Fruit fly (Drosophila melanogaster) whole organism, prepupa: ENCODE measurements around the gene Nse1.

ENCODE experiments used
- CG10631 ChIP-seq: fragments of 200-800 bp; sonication (Bioruptor generic); optimal IDR thresholded peaks from 2 replicates; lab custom pipeline; 2016; ENCODE audit warnings: missing biosample characterization, missing genetic modification characterization
- CG10669 ChIP-seq: fragments of 200-800 bp; sonication (Bioruptor generic); optimal IDR thresholded peaks from 3 replicates; lab custom pipeline; 2018; ENCODE audit warnings: missing biosample characterization, mild to moderate bottlenecking, missing genetic modification characterization, moderate library complexity
- CG11762 ChIP-seq: fragments of 200-800 bp; sonication (Bioruptor generic); optimal IDR thresholded peaks from 3 replicates; lab custom pipeline; 2016; ENCODE audit warnings: missing biosample characterization, missing genetic modification characterization; ENCODE audit not compliant: insufficient read depth
- CG11902 ChIP-seq: fragments of 200-800 bp; sonication (Bioruptor generic); optimal IDR thresholded peaks from 3 replicates; lab custom pipeline; 2016; ENCODE audit warnings: missing biosample characterization, missing genetic modification characterization
- CG15336 ChIP-seq: fragments of 200-800 bp; sonication (Bioruptor generic); IDR thresholded peaks from 2 replicates; pipeline ENCODE4 v1.3.6; 2022; ENCODE audit warnings: missing biosample characterization, missing genetic modification characterization
- CG1621 ChIP-seq: fragments of 200-800 bp; sonication (Bioruptor generic); optimal IDR thresholded peaks from 3 replicates; lab custom pipeline; 2018; ENCODE audit warnings: missing biosample characterization, mild to moderate bottlenecking, missing genetic modification characterization
- CG16779 ChIP-seq: fragments of 200-800 bp; sonication (Bioruptor generic); optimal IDR thresholded peaks from 3 replicates; lab custom pipeline; 2017; ENCODE audit warnings: missing biosample characterization, mild to moderate bottlenecking, missing genetic modification characterization
- CG3032 ChIP-seq: fragments of 200-800 bp; optimal IDR thresholded peaks from 2 replicates; lab custom pipeline; 2019; ENCODE audit warnings: missing biosample characterization, mild to moderate bottlenecking, missing genetic modification characterization, moderate library complexity
- CG31627 ChIP-seq: fragments of 200-800 bp; sonication (Bioruptor generic); optimal IDR thresholded peaks from 3 replicates; lab custom pipeline; 2016; ENCODE audit warnings: missing biosample characterization, missing genetic modification characterization
- CG32006 ChIP-seq: fragments of 200-800 bp; sonication (Bioruptor generic); optimal IDR thresholded peaks from 3 replicates; lab custom pipeline; 2017; ENCODE audit warnings: missing biosample characterization, mild to moderate bottlenecking, missing genetic modification characterization
- CG3919 ChIP-seq: fragments of 200-800 bp; sonication (Bioruptor generic); optimal IDR thresholded peaks from 3 replicates; lab custom pipeline; 2016; ENCODE audit warnings: missing biosample characterization, missing genetic modification characterization
- CG6163 ChIP-seq: fragments of 200-800 bp; sonication (Bioruptor generic); IDR thresholded peaks from 3 replicates; pipeline ENCODE4 v1.3.6; 2022; ENCODE audit warnings: missing biosample characterization, missing genetic modification characterization
- CG6808 ChIP-seq: fragments of 200-800 bp; sonication (Bioruptor generic); optimal IDR thresholded peaks from 3 replicates; lab custom pipeline; 2017; ENCODE audit warnings: missing biosample characterization, missing genetic modification characterization, mild to moderate bottlenecking, moderate library complexity, missing genetic modification reagents
- CG7368 ChIP-seq: fragments of 200-800 bp; sonication (Bioruptor generic); optimal IDR thresholded peaks from 3 replicates; lab custom pipeline; 2016; ENCODE audit warnings: missing biosample characterization, missing genetic modification characterization
- CG8119 ChIP-seq: fragments of 200-800 bp; sonication (Bioruptor generic); IDR thresholded peaks from 3 replicates; pipeline ENCODE4 v1.3.6; 2022; ENCODE audit warnings: missing biosample characterization, missing genetic modification characterization
- CG8632 ChIP-seq: fragments of 200-800 bp; sonication (Bioruptor generic); optimal IDR thresholded peaks from 3 replicates; lab custom pipeline; 2016; ENCODE audit warnings: missing biosample characterization, missing genetic modification characterization
- Eip75B ChIP-seq: fragments of 200-800 bp; sonication (Bioruptor generic); optimal IDR thresholded peaks from 3 replicates; lab custom pipeline; 2016; ENCODE audit warnings: missing biosample characterization, missing genetic modification characterization
- Eip78C ChIP-seq: fragments of 200-800 bp; sonication (Bioruptor generic); peaks from one replicate; lab custom pipeline; 2016; ENCODE audit warnings: missing biosample characterization, missing genetic modification characterization
- Eip93F ChIP-seq: fragments of 200-800 bp; sonication (Bioruptor generic); optimal IDR thresholded peaks from 2 replicates; lab custom pipeline; 2016; ENCODE audit warnings: missing biosample characterization, mild to moderate bottlenecking, missing genetic modification characterization
- Ets96B ChIP-seq: fragments of 200-800 bp; optimal IDR thresholded peaks from 2 replicates; lab custom pipeline; 2019; ENCODE audit warnings: missing biosample characterization, mild to moderate bottlenecking, missing genetic modification characterization, moderate library complexity
- Hr38 ChIP-seq: sonication (Bioruptor generic); optimal IDR thresholded peaks from 2 replicates; lab custom pipeline; 2016; ENCODE audit warnings: missing biosample characterization, missing genetic modification characterization
- Hr39 ChIP-seq: fragments of 200-800 bp; sonication (Bioruptor generic); optimal IDR thresholded peaks from 2 replicates; lab custom pipeline; 2016; ENCODE audit warnings: missing biosample characterization, missing genetic modification characterization
- Hr4 ChIP-seq: fragments of 200-800 bp; sonication (Bioruptor generic); optimal IDR thresholded peaks from 3 replicates; lab custom pipeline; 2016; ENCODE audit warnings: missing biosample characterization, missing genetic modification characterization
- Lpt ChIP-seq: fragments of 200-800 bp; sonication (Bioruptor generic); optimal IDR thresholded peaks from 3 replicates; lab custom pipeline; 2016; ENCODE audit warnings: missing biosample characterization, missing genetic modification characterization
- OdsH ChIP-seq: fragments of 200-800 bp; sonication (Bioruptor generic); optimal IDR thresholded peaks from 3 replicates; lab custom pipeline; 2016; ENCODE audit warnings: missing biosample characterization, missing genetic modification characterization
- Smox ChIP-seq: fragments of 200-800 bp; sonication (Bioruptor generic); optimal IDR thresholded peaks from 3 replicates; lab custom pipeline; 2016; ENCODE audit warnings: missing biosample characterization, missing genetic modification characterization
- Sox14 ChIP-seq: fragments of 200-800 bp; sonication (Bioruptor generic); optimal IDR thresholded peaks from 3 replicates; lab custom pipeline; 2016; ENCODE audit warnings: missing biosample characterization, missing genetic modification characterization
- Sox15 ChIP-seq: fragments of 200-800 bp; sonication (Bioruptor generic); optimal IDR thresholded peaks from 3 replicates; lab custom pipeline; 2016; ENCODE audit warnings: missing biosample characterization, missing genetic modification characterization
- achi ChIP-seq: fragments of 200-800 bp; sonication (Bioruptor generic); optimal IDR thresholded peaks from 3 replicates; lab custom pipeline; 2016; ENCODE audit warnings: missing biosample characterization, missing genetic modification characterization
- acj6 ChIP-seq: fragments of 200-800 bp; sonication (Bioruptor generic); optimal IDR thresholded peaks from 3 replicates; lab custom pipeline; 2016; ENCODE audit warnings: missing biosample characterization, missing genetic modification characterization
- dac ChIP-seq: fragments of 200-800 bp; sonication (Bioruptor generic); optimal IDR thresholded peaks from 2 replicates; lab custom pipeline; 2017; ENCODE audit warnings: missing biosample characterization, mild to moderate bottlenecking, missing genetic modification characterization
- eg ChIP-seq: fragments of 200-800 bp; sonication (Bioruptor generic); IDR thresholded peaks from 3 replicates; pipeline ENCODE4 v1.3.6; 2022; ENCODE audit warnings: missing biosample characterization, missing genetic modification characterization
- esn ChIP-seq: fragments of 200-800 bp; sonication (Bioruptor generic); optimal IDR thresholded peaks from 2 replicates; lab custom pipeline; 2016; ENCODE audit warnings: missing biosample characterization, mild to moderate bottlenecking, missing genetic modification characterization, moderate library complexity
- fd59A ChIP-seq: fragments of 200-800 bp; sonication (Bioruptor generic); optimal IDR thresholded peaks from 2 replicates; lab custom pipeline; 2017; ENCODE audit warnings: missing biosample characterization, mild to moderate bottlenecking, missing genetic modification characterization, missing genetic modification reagents
- fkh ChIP-seq: fragments of 200-800 bp; sonication (Bioruptor generic); optimal IDR thresholded peaks from 3 replicates; lab custom pipeline; 2017; ENCODE audit warnings: missing biosample characterization, mild to moderate bottlenecking, missing genetic modification characterization, moderate library complexity
- net ChIP-seq: fragments of 200-800 bp; sonication (Bioruptor generic); optimal IDR thresholded peaks from 3 replicates; lab custom pipeline; 2016; ENCODE audit warnings: missing biosample characterization, missing genetic modification characterization
- pdm3 ChIP-seq: fragments of 200-800 bp; sonication (Bioruptor generic); optimal IDR thresholded peaks from 3 replicates; lab custom pipeline; 2016; ENCODE audit warnings: missing biosample characterization, missing genetic modification characterization
- salr ChIP-seq, 2 experiments: fragments of 200-800 bp; sonication (Bioruptor generic); optimal IDR thresholded peaks; 3 replicates each; lab custom pipeline; 2016 to 2018; ENCODE audit warnings: missing biosample characterization in 2 of 2, missing genetic modification characterization in 2 of 2, mild to moderate bottlenecking in 1 of 2
- spab ChIP-seq: fragments of 200-800 bp; sonication (Bioruptor generic); optimal IDR thresholded peaks from 2 replicates; lab custom pipeline; 2017; ENCODE audit warnings: missing biosample characterization, mild to moderate bottlenecking, missing genetic modification characterization, missing genetic modification reagents
- ss ChIP-seq, 2 experiments: fragments of 200-800 bp; sonication (Bioruptor generic); optimal IDR thresholded peaks; 2 replicates in 1 of 2; 3 replicates in 1 of 2; lab custom pipeline; 2017 to 2018; ENCODE audit warnings: mild to moderate bottlenecking in 2 of 2, missing biosample characterization in 2 of 2, missing genetic modification characterization in 2 of 2, moderate library complexity in 1 of 2
- svp ChIP-seq: fragments of 200-800 bp; sonication (Bioruptor generic); peaks from one replicate; lab custom pipeline; 2016; ENCODE audit warnings: missing biosample characterization, missing genetic modification characterization
- vri ChIP-seq: fragments of 200-800 bp; sonication (Bioruptor generic); optimal IDR thresholded peaks from 3 replicates; lab custom pipeline; 2016; ENCODE audit warnings: missing biosample characterization, mild to moderate bottlenecking, missing genetic modification characterization

Gene Nse1

DNA sequence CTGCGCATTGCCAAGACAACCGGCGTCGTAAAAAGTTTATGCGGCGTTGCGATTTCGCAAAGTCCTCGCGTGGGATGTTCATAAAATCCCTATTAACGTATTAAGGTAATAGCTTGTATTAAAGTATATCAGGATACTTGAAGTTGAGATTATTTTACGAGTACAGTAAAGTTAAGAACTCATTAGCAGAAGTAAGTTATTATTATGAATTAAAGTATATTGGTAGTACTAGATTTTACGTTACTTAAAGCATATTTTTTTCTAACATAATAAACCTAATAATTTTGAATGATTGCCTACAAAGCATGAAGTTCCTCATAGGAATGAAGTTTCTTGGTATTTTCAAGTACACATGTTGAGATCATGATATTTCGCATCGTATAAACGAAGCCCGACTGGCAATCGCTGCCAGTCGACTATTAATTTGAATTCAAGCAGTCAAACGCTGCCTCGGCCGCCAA lies 16.4 kb upstream of the Nse1 start (continued):
- TF ChIP-seq Lpt (peak; percentile 64), Ets96B (tag; lab: Kevin White, UChicago) (peak; percentile 69), CG11902 (no peak), Hr38 (GFP tag; lab: Kevin White, UChicago) (no peak), CG1621 (no peak), dac (GFP tag; lab: Kevin White, UChicago) (peak; percentile 56), CG6808 (GFP tag; lab: Kevin White, UChicago) (peak; percentile 81), vri (GFP tag; lab: Kevin White, UChicago) (peak; percentile 20)

DNA sequence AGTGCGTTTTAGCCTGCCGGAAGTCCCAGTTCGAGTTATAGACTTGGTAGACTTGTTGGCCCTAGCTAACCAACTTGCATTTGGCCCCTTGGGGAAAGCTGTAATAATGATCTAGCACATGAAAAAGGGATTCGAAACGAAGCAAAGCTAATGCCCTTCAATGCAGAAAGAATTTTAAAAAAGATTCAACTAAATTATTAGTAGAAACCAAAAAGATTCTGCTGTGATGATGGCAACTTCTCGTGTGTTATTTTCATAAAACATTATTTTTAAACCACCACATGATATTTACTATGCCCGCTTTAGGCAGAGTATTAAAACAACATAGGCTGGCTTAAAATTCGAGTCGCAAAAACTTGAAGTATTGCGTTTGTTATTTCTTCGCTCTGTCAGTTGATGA lies 14.6 kb upstream of the Nse1 start:
- TF ChIP-seq CG6163 (GFP tag; lab: Robert Waterston, UW), result peak; percentile 52; the same call in 2 of the 3 replicates
- no peak for TF ChIP-seq Eip93F (GFP tag; lab: Kevin White, UChicago)
- TF ChIP-seq Eip75B, result peak; percentile 9
- TF ChIP-seq fd59A (GFP tag; lab: Kevin White, UChicago), result no peak
- peak; percentile 27 for TF ChIP-seq pdm3 (GFP tag; lab: Kevin White, UChicago)
- TF ChIP-seq Hr4, result peak; percentile 45
- TF ChIP-seq achi, result no peak
- TF ChIP-seq OdsH (GFP tag; lab: Kevin White, UChicago), result peak; percentile 22
- TF ChIP-seq Sox15 (GFP tag; lab: Kevin White, UChicago), result no peak
- TF ChIP-seq salr (GFP tag; optimal IDR thresholded peaks at IDR 0.05; lab: Kevin White, UChicago), result no peak
- no peak for TF ChIP-seq CG31627 (GFP tag; lab: Kevin White, UChicago)
- TF ChIP-seq CG32006 (GFP tag; lab: Kevin White, UChicago), result peak; percentile 42
- TF ChIP-seq spab (GFP tag; lab: Kevin White, UChicago), result no peak
- TF ChIP-seq CG7368 (GFP tag; lab: Kevin White, UChicago), result no peak
- TF ChIP-seq CG10669, result peak; percentile 14
- TF ChIP-seq Hr39 (GFP tag; lab: Kevin White, UChicago), result peak; percentile 15
- peak; percentile 20 for TF ChIP-seq acj6 (GFP tag; lab: Kevin White, UChicago)
- peak; percentile 48; the same call in 1 of the 3 replicates for TF ChIP-seq CG8119 (GFP tag; lab: Robert Waterston, UW)
- TF ChIP-seq vri (GFP tag; lab: Kevin White, UChicago), result no peak
- TF ChIP-seq net (GFP tag; lab: Kevin White, UChicago), result no peak
- no peak for TF ChIP-seq CG11902
- TF ChIP-seq CG8632 (GFP tag; lab: Kevin White, UChicago), result no peak
- peak; percentile 1 for TF ChIP-seq Smox (GFP tag; lab: Kevin White, UChicago)
- no peak for TF ChIP-seq esn (GFP tag; lab: Kevin White, UChicago)
- TF ChIP-seq Eip78C (GFP tag; lab: Kevin White, UChicago), result peak; percentile 31
- no peak for TF ChIP-seq svp
- TF ChIP-seq eg (GFP tag; lab: Robert Waterston, UW), result no peak
- no peak for TF ChIP-seq CG6808 (GFP tag; lab: Kevin White, UChicago)
- TF ChIP-seq CG10631 (GFP tag; lab: Kevin White, UChicago), result peak; percentile 36
- TF ChIP-seq CG3032, result no peak
- TF ChIP-seq Lpt, result no peak
- no peak for TF ChIP-seq Hr38 (GFP tag; lab: Kevin White, UChicago)
- TF ChIP-seq CG11762 (GFP tag; lab: Kevin White, UChicago), result no peak
- peak; percentile 14 for TF ChIP-seq CG3919 (GFP tag; lab: Kevin White, UChicago)
- no peak for TF ChIP-seq ss (GFP tag; optimal IDR thresholded peaks at IDR 0.05; lab: Kevin White, UChicago)
- TF ChIP-seq Ets96B (tag; lab: Kevin White, UChicago), result peak; percentile 8
- TF ChIP-seq CG15336 (GFP tag; lab: Robert Waterston, UW), result peak; percentile 39; the same call in 1 of the 2 replicates

DNA sequence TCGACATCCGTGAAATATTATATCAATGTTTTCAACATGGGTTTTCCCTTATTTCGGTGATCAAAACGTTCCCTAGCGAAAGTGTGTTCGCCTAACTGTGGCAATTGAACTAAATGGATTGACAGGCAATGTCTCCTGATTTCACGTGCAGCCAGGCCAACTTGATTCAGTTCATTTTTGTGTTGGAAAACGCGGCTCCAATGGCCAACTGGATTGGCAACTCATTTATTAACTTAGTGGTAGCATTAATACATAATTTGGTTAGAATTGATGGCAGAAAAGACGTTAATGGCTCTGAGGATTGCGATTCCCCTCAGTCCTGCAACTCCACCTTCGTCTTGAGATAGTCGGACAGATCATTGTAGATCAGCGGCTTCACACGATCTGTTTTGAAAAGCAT lies 9.2 kb upstream of the Nse1 start, which contains the start of gene CG11327:
Gene CG11327, minus strand, starts transcription at position 101 of the 400 bp plus-strand sequence.
- TF ChIP-seq Eip75B, result no peak
- TF ChIP-seq fkh (GFP tag; lab: Kevin White, UChicago), result no peak
- TF ChIP-seq CG16779 (tag; lab: Kevin White, UChicago), result no peak
- no peak for TF ChIP-seq fd59A (GFP tag; lab: Kevin White, UChicago)
- TF ChIP-seq Eip93F (GFP tag; lab: Kevin White, UChicago), result no peak
- TF ChIP-seq spab (GFP tag; lab: Kevin White, UChicago), result no peak
- no peak for TF ChIP-seq esn (GFP tag; lab: Kevin White, UChicago)
- TF ChIP-seq Sox14 (GFP tag; lab: Kevin White, UChicago), result no peak
- no peak for TF ChIP-seq OdsH (GFP tag; lab: Kevin White, UChicago)
- no peak for TF ChIP-seq Hr39 (GFP tag; lab: Kevin White, UChicago)
- TF ChIP-seq CG7368 (GFP tag; lab: Kevin White, UChicago), result no peak
- TF ChIP-seq salr (GFP tag; optimal IDR thresholded peaks at IDR 0.05; lab: Kevin White, UChicago), result no peak
- TF ChIP-seq CG3919 (GFP tag; lab: Kevin White, UChicago), result no peak
- TF ChIP-seq Smox (GFP tag; lab: Kevin White, UChicago), result no peak
- no peak for TF ChIP-seq Sox15 (GFP tag; lab: Kevin White, UChicago)
- TF ChIP-seq eg (GFP tag; lab: Robert Waterston, UW), result no peak
- TF ChIP-seq, all 60 proteins: peak for 0
